Fruit fly (Drosophila melanogaster) whole organism, adult: ENCODE results near the gene CG14431.

Experiments used
- CG12768 ChIP-seq: fragments of 200-800 bp; sonication (Bioruptor generic); optimal IDR thresholded peaks from 2 replicates; lab custom pipeline; 2017; ENCODE audit warnings: missing biosample characterization, missing genetic modification characterization, mild to moderate bottlenecking, moderate library complexity, missing genetic modification reagents
- CG1620 ChIP-seq: fragments of 200-800 bp; sonication (Bioruptor generic); optimal IDR thresholded peaks from 2 replicates; lab custom pipeline; 2016; ENCODE audit warnings: missing biosample characterization, missing genetic modification characterization
- CG33017 ChIP-seq: fragments of 200-800 bp; sonication (Bioruptor generic); optimal IDR thresholded peaks from 2 replicates; lab custom pipeline; 2018; ENCODE audit warnings: missing biosample characterization, mild to moderate bottlenecking, missing genetic modification characterization, moderate library complexity
- Clk ChIP-seq: fragments of 200-800 bp; sonication (Bioruptor generic); optimal IDR thresholded peaks from 2 replicates; lab custom pipeline; 2017; ENCODE audit warnings: missing biosample characterization, missing genetic modification characterization
- Crg-1 ChIP-seq: fragments of 200-800 bp; sonication (Bioruptor generic); optimal IDR thresholded peaks from 2 replicates; lab custom pipeline; 2016; ENCODE audit warnings: missing biosample characterization, missing genetic modification characterization
- Hr96 ChIP-seq: fragments of 200-800 bp; sonication (Bioruptor generic); optimal IDR thresholded peaks from 2 replicates; lab custom pipeline; 2016; ENCODE audit warnings: missing biosample characterization, missing genetic modification characterization
- bab1 ChIP-seq: fragments of 200-800 bp; sonication (Bioruptor generic); optimal IDR thresholded peaks from 3 replicates; lab custom pipeline; 2019; ENCODE audit warnings: missing biosample characterization, mild to moderate bottlenecking, missing genetic modification characterization, moderate library complexity
- cic ChIP-seq: fragments of 200-800 bp; sonication (Bioruptor generic); optimal IDR thresholded peaks from 2 replicates; lab custom pipeline; 2017; ENCODE audit warnings: missing biosample characterization, mild to moderate bottlenecking, missing genetic modification characterization, moderate library complexity
- cnc ChIP-seq, 2 experiments: fragments of >200 bp; optimal IDR thresholded peaks; 2 replicates each; lab custom pipeline; 2017
- ovo ChIP-seq: fragments of 200-800 bp; sonication (Bioruptor generic); optimal IDR thresholded peaks from 2 replicates; lab custom pipeline; 2016; ENCODE audit warnings: missing biosample characterization, missing genetic modification characterization
- tj ChIP-seq: fragments of 200-800 bp; sonication (Bioruptor generic); optimal IDR thresholded peaks from 3 replicates; lab custom pipeline; 2017; ENCODE audit warnings: missing biosample characterization, mild to moderate bottlenecking, missing genetic modification characterization, moderate library complexity
- toe ChIP-seq: fragments of 200-800 bp; sonication (Bioruptor generic); optimal IDR thresholded peaks from 2 replicates; lab custom pipeline; 2016; ENCODE audit warnings: missing biosample characterization, missing genetic modification characterization

DNA sequence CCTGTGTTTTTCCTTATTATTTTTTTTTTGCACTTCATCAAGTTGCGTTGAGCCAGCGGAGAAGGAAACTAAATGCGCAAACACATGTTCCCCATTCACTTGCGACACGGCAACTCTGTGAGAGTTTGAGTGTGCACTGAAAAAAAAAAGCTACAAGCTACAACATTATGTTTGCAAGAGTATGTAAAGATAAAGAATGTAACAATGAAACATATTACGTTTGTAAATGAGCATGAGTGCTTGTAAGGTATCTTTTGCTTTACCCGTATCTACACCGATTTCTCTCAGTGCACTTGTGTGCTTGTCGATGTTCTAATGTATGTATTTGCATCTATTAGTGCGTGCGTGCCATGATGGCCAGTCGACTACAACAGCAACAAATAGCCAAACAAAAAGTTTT is 4.2 kb downstream of the CG14431 start:
- TF ChIP-seq ovo (no peak), cnc (optimal IDR thresholded peaks at IDR 0.05; lab: Kevin White, UChicago) (no peak), CG33017 (tag; lab: Kevin White, UChicago) (no peak), CG1620 (GFP tag; lab: Kevin White, UChicago) (no peak), Crg-1 (GFP tag; lab: Kevin White, UChicago) (no peak), CG12768 (GFP tag; lab: Kevin White, UChicago) (no peak), tj (GFP tag; lab: Kevin White, UChicago) (no peak), Clk (no peak), Hr96 (no peak), bab1 (GFP tag; lab: Kevin White, UChicago) (no peak), cic (GFP tag; lab: Kevin White, UChicago) (no peak), toe (GFP tag; lab: Kevin White, UChicago) (no peak)
